Worm (Caenorhabditis elegans) whole organism, L4 larva: Measurements from ENCODE around the gene clh-5.

Source experiments
- F26F4.8 ChIP-seq: fragments of 200-800 bp; sonication (Bioruptor generic); conservative IDR thresholded peaks from 2 replicates; pipeline ENCODE4 v1.3.6; 2022; ENCODE audit warnings: missing genetic modification characterization, missing compliant biosample characterization
- F37D6.2 ChIP-seq: sonication (generic microtip); optimal IDR thresholded peaks from 2 replicates; lab custom pipeline; 2016; ENCODE audit warnings: mild to moderate bottlenecking, missing genetic modification characterization, missing compliant biosample characterization
- Y75B8A.6 ChIP-seq: fragments of 200-800 bp; sonication (Bioruptor generic); IDR thresholded peaks from 2 replicates; pipeline ENCODE4 v1.3.6; 2022; ENCODE audit warnings: missing genetic modification reagents, missing genetic modification characterization, missing compliant biosample characterization
- ZK337.2 ChIP-seq: fragments of 200-800 bp; sonication (Bioruptor generic); IDR thresholded peaks from 2 replicates; pipeline ENCODE4 v1.3.6; 2022; ENCODE audit warnings: missing genetic modification reagents, missing genetic modification characterization, missing compliant biosample characterization
- aha-1 ChIP-seq: fragments of 150-350 bp; peaks from one replicate; lab custom pipeline; 2014; ENCODE audit warnings: missing biosample characterization, missing genetic modification characterization
- ama-1 ChIP-seq: fragments of 150-350 bp; optimal IDR thresholded peaks from 2 replicates; lab custom pipeline; 2014; ENCODE audit warnings: inconsistent platforms, mixed read lengths
- attf-4 ChIP-seq: sonication (generic microtip); optimal IDR thresholded peaks from 3 replicates; lab custom pipeline; 2017; ENCODE audit warnings: missing biosample characterization, missing genetic modification characterization
- ceh-62 ChIP-seq: sonication (generic microtip); optimal IDR thresholded peaks from 2 replicates; lab custom pipeline; 2017; ENCODE audit warnings: missing biosample characterization, missing genetic modification characterization
- ceh-82 ChIP-seq: sonication (generic microtip); optimal IDR thresholded peaks from 2 replicates; lab custom pipeline; 2017; ENCODE audit warnings: missing biosample characterization, missing genetic modification characterization
- daf-16 ChIP-seq, 3 experiments: sonication (generic microtip); optimal IDR thresholded peaks; 2 replicates each; lab custom pipeline; 2016 to 2017; ENCODE audit warnings: missing genetic modification characterization in 3 of 3, missing genetic modification reagents in 3 of 3, mild to moderate bottlenecking in 2 of 3, missing compliant biosample characterization in 2 of 3, missing biosample characterization in 1 of 3, moderate library complexity in 1 of 3
- daf-19 ChIP-seq: fragments of 200-800 bp; sonication (Bioruptor generic); conservative IDR thresholded peaks from 2 replicates; pipeline ENCODE4 v1.3.6; 2022; ENCODE audit warnings: missing genetic modification characterization, missing compliant biosample characterization
- dmd-6 ChIP-seq: fragments of 200-800 bp; sonication (Bioruptor generic); IDR thresholded peaks from 2 replicates; pipeline ENCODE4 v1.3.6; 2022; ENCODE audit warnings: missing genetic modification reagents, missing genetic modification characterization, missing compliant biosample characterization
- dmd-9 ChIP-seq: fragments of 200-800 bp; sonication (Bioruptor generic); IDR thresholded peaks from 2 replicates; pipeline ENCODE4 v1.3.6; 2022; ENCODE audit warnings: missing genetic modification reagents, missing genetic modification characterization, missing compliant biosample characterization
- dve-1 ChIP-seq: sonication (generic microtip); optimal IDR thresholded peaks from 2 replicates; lab custom pipeline; 2017; ENCODE audit warnings: antibody characterized with exemption, mild to moderate bottlenecking, missing genetic modification characterization, missing compliant biosample characterization; ENCODE audit not compliant: insufficient read depth
- fkh-10 ChIP-seq: fragments of 150-350 bp; optimal IDR thresholded peaks from 2 replicates; lab custom pipeline; 2014; ENCODE audit warnings: missing biosample characterization, missing genetic modification reagents, missing genetic modification characterization
- hlh-11 ChIP-seq: fragments of 200-800 bp; sonication (Bioruptor generic); optimal IDR thresholded peaks from 2 replicates; lab custom pipeline; 2018; ENCODE audit warnings: mild to moderate bottlenecking, missing genetic modification characterization, missing compliant biosample characterization
- hmg-1.1 ChIP-seq: fragments of 200-800 bp; sonication (Bioruptor generic); IDR thresholded peaks from 2 replicates; pipeline ENCODE4 v1.3.6; 2022; ENCODE audit warnings: missing genetic modification reagents, missing genetic modification characterization, missing compliant biosample characterization
- jun-1 ChIP-seq: fragments of 150-350 bp; optimal IDR thresholded peaks from 2 replicates; lab custom pipeline; 2014; ENCODE audit warnings: missing biosample characterization, missing genetic modification reagents, missing genetic modification characterization
- lin-13 ChIP-seq: fragments of 150-350 bp; optimal IDR thresholded peaks from 2 replicates; lab custom pipeline; 2014; ENCODE audit warnings: missing biosample characterization, missing genetic modification reagents, missing genetic modification characterization
- lin-15B ChIP-seq: fragments of 150-350 bp; sonication (generic microtip); optimal IDR thresholded peaks from 3 replicates; lab custom pipeline; 2014; ENCODE audit warnings: missing biosample characterization, missing genetic modification characterization
- lin-38 ChIP-seq: fragments of 200-800 bp; sonication (Bioruptor generic); IDR thresholded peaks from 2 replicates; pipeline ENCODE4 v1.3.6; 2022; ENCODE audit warnings: missing genetic modification reagents, missing genetic modification characterization, missing compliant biosample characterization
- lir-3 ChIP-seq: sonication (generic microtip); optimal IDR thresholded peaks from 2 replicates; lab custom pipeline; 2016; ENCODE audit warnings: mild to moderate bottlenecking, missing genetic modification characterization, missing compliant biosample characterization
- lsy-2 ChIP-seq, 2 experiments: fragments of 150-350 bp in 1 of 2; sonication (generic microtip) in 1 of 2; optimal IDR thresholded peaks; 2 replicates each; lab custom pipeline; 2014 to 2017; ENCODE audit warnings: missing biosample characterization in 2 of 2, missing genetic modification characterization in 2 of 2
- madf-5 ChIP-seq, 2 experiments: fragments of 200-800 bp; sonication (Bioruptor generic); IDR thresholded peaks; 2 replicates each; pipeline ENCODE4 v1.3.6; 2022; ENCODE audit warnings: missing compliant biosample characterization in 2 of 2, missing genetic modification characterization in 2 of 2
- mdl-1 ChIP-seq, 2 experiments: fragments of 150-350 bp in 1 of 2; sonication (generic microtip) in 1 of 2; optimal IDR thresholded peaks; 2 replicates each; lab custom pipeline; 2014 to 2017; ENCODE audit warnings: missing biosample characterization in 2 of 2, missing genetic modification characterization in 2 of 2
- mdt-29 ChIP-seq: fragments of 200-800 bp; sonication (Bioruptor generic); IDR thresholded peaks from 2 replicates; pipeline ENCODE4 v1.3.6; 2022; ENCODE audit warnings: missing genetic modification reagents, missing genetic modification characterization, missing compliant biosample characterization
- mep-1 ChIP-seq: fragments of 150-350 bp; sonication (generic microtip); optimal IDR thresholded peaks from 3 replicates; lab custom pipeline; 2014; ENCODE audit warnings: missing biosample characterization, missing genetic modification characterization
- mxl-3 ChIP-seq: fragments of 200-800 bp; sonication (Bioruptor generic); optimal IDR thresholded peaks from 2 replicates; lab custom pipeline; 2018; ENCODE audit warnings: mild to moderate bottlenecking, missing genetic modification characterization, missing compliant biosample characterization
- nhr-10 ChIP-seq: fragments of 150-350 bp; optimal IDR thresholded peaks from 2 replicates; lab custom pipeline; 2014; ENCODE audit warnings: missing biosample characterization, missing genetic modification characterization
- nhr-102 ChIP-seq: sonication (generic microtip); optimal IDR thresholded peaks from 2 replicates; lab custom pipeline; 2016; ENCODE audit warnings: mild to moderate bottlenecking, missing genetic modification characterization, moderate library complexity, missing compliant biosample characterization
- nhr-11 ChIP-seq: fragments of 150-350 bp; optimal IDR thresholded peaks from 2 replicates; lab custom pipeline; 2014; ENCODE audit warnings: missing biosample characterization, missing genetic modification characterization
- nhr-28 ChIP-seq: fragments of 150-350 bp; optimal IDR thresholded peaks from 2 replicates; lab custom pipeline; 2014; ENCODE audit warnings: missing biosample characterization, missing genetic modification characterization
- nhr-6 ChIP-seq: fragments of 150-350 bp; optimal IDR thresholded peaks from 2 replicates; lab custom pipeline; 2014; ENCODE audit warnings: missing biosample characterization, missing genetic modification characterization
- nhr-76 ChIP-seq: fragments of 150-350 bp; optimal IDR thresholded peaks from 2 replicates; lab custom pipeline; 2014; ENCODE audit warnings: missing biosample characterization, missing genetic modification characterization
- nhr-77 ChIP-seq: fragments of 150-350 bp; optimal IDR thresholded peaks from 2 replicates; lab custom pipeline; 2014; ENCODE audit warnings: missing biosample characterization, missing genetic modification characterization
- php-3 ChIP-seq: fragments of 200-800 bp; sonication (Bioruptor generic); IDR thresholded peaks from 2 replicates; pipeline ENCODE4 v1.3.6; 2022; ENCODE audit warnings: missing genetic modification reagents, missing genetic modification characterization, missing compliant biosample characterization
- pqm-1 ChIP-seq: sonication (generic microtip); optimal IDR thresholded peaks from 2 replicates; lab custom pipeline; 2017; ENCODE audit warnings: missing biosample characterization, missing genetic modification characterization
- spr-1 ChIP-seq: sonication (generic microtip); optimal IDR thresholded peaks from 2 replicates; lab custom pipeline; 2016; ENCODE audit warnings: mild to moderate bottlenecking, missing genetic modification characterization, missing compliant biosample characterization
- unc-130 ChIP-seq: sonication (generic microtip); optimal IDR thresholded peaks from 2 replicates; lab custom pipeline; 2016; ENCODE audit warnings: missing genetic modification reagents, missing genetic modification characterization, missing compliant biosample characterization
- unc-62 ChIP-seq, 3 experiments: fragments of 150-350 bp in 1 of 3; sonication (generic microtip); optimal IDR thresholded peaks in 2 of 3; peaks in 1 of 3; 1 replicate in 1 of 3; 2 replicates in 2 of 3; lab custom pipeline; 2014 to 2017; ENCODE audit warnings: missing biosample characterization in 3 of 3, missing genetic modification characterization in 3 of 3, missing genetic modification reagents in 3 of 3, missing genotype in 1 of 3
- vab-7 ChIP-seq: fragments of 200-800 bp; sonication (Bioruptor generic); IDR thresholded peaks from 2 replicates; pipeline ENCODE4 v1.3.6; 2022; ENCODE audit warnings: missing genetic modification reagents, missing genetic modification characterization, missing compliant biosample characterization
- zag-1 ChIP-seq: fragments of 150-350 bp; optimal IDR thresholded peaks from 2 replicates; lab custom pipeline; 2014; ENCODE audit warnings: missing biosample characterization, missing genetic modification characterization
- zfp-2 ChIP-seq: sonication (generic microtip); optimal IDR thresholded peaks from 2 replicates; lab custom pipeline; 2016; ENCODE audit warnings: mild to moderate bottlenecking, missing genetic modification characterization, missing compliant biosample characterization

clh-5 gene

ce11 chrII:9117789-9118242, 19.4 kb upstream of the clh-5 start (continued):
- TF ChIP-seq unc-130 (GFP tag; lab: Kevin White, UChicago) (no peak), lin-13 (no peak), php-3 (no peak), Y75B8A.6 (GFP tag; lab: Robert Waterston, UW) (no peak), F37D6.2 (tag; lab: Kevin White, UChicago) (peak; percentile 7), zfp-2 (tag; lab: Kevin White, UChicago) (no peak), attf-4 (tag; lab: Kevin White, UChicago) (no peak), nhr-28 (tag; lab: Kevin White, UChicago) (peak; percentile 75), hmg-1.1 (no peak), zag-1 (tag; lab: Kevin White, UChicago) (no peak)
- TF ChIP-seq, all 104 proteins: peak for 18

- TF ChIP-seq pqm-1 (tag; lab: Kevin White, UChicago) (peak; percentile 77), nhr-102 (tag; lab: Kevin White, UChicago) (no peak), F37D6.2 (tag; lab: Kevin White, UChicago) (no peak), Y75B8A.6 (GFP tag; lab: Robert Waterston, UW) (no peak), mxl-3 (GFP tag; lab: Kevin White, UChicago) (peak; percentile 27), jun-1 (tag; lab: Kevin White, UChicago) (no peak), unc-62 (GFP tag; optimal IDR thresholded peaks at IDR 0.05 in 1 of 2; lab: Kevin White, UChicago) (peak in 1 of 2 experiments; percentile 43), unc-62 (tag; optimal IDR thresholded peaks at IDR 0.05; lab: Kevin White, UChicago) (no peak), hlh-11 (peak; percentile 40), nhr-6 (tag; lab: Kevin White, UChicago) (peak; percentile 66), zfp-2 (tag; lab: Kevin White, UChicago) (no peak), daf-16 (GFP tag; optimal IDR thresholded peaks at IDR 0.05; lab: Kevin White, UChicago) (no peak), daf-16 (tag; optimal IDR thresholded peaks at IDR 0.05; lab: Kevin White, UChicago) (peak; percentile 41), ZK337.2 (GFP tag; lab: Robert Waterston, UW) (no peak), nhr-77 (tag; lab: Kevin White, UChicago) (peak; percentile 22), php-3 (0 out of 2 replicates have a peak, but pooled peaks have one; percentile 35), lsy-2 (tag; optimal IDR thresholded peaks at IDR 0.05; lab: Kevin White, UChicago) (peak in 1 of 2 experiments; percentile 10), dve-1 (tag; lab: Kevin White, UChicago) (peak; percentile 46), mdl-1 (tag; optimal IDR thresholded peaks at IDR 0.05; lab: Kevin White, UChicago) (peak in 1 of 2 experiments; percentile 14), mdt-29 (no peak), nhr-28 (tag; lab: Kevin White, UChicago) (peak; percentile 74), mep-1 (tag; lab: Kevin White, UChicago) (peak; percentile 9), dmd-6 (GFP tag; lab: Robert Waterston, UW) (peak; percentile 59), daf-19 (GFP tag; lab: Robert Waterston, UW) (no peak)
Observed at ce11 chrII:9116404-9116803, 18.0 kb upstream of the clh-5 start.

- TF ChIP-seq dve-1 (tag; lab: Kevin White, UChicago) = no peak
- TF ChIP-seq lsy-2 (tag; optimal IDR thresholded peaks at IDR 0.05; lab: Kevin White, UChicago) = peak in 1 of 2 experiments; percentile 46
- TF ChIP-seq nhr-11 = peak; percentile 54
Observed at ce11 chrII:9115644-9116043, 17.2 kb upstream of the clh-5 start.

- TF ChIP-seq aha-1 = peak; percentile 68
- no peak for TF ChIP-seq ceh-62
- peak in 1 of 2 experiments; percentile 86 for TF ChIP-seq unc-62 (GFP tag; optimal IDR thresholded peaks at IDR 0.05 in 1 of 2; lab: Kevin White, UChicago)
- no peak for TF ChIP-seq unc-62 (tag; optimal IDR thresholded peaks at IDR 0.05; lab: Kevin White, UChicago)
Observed at ce11 chrII:9114972-9115371, 16.6 kb upstream of the clh-5 start.

- no peak for TF ChIP-seq lin-15B (tag; lab: Kevin White, UChicago)
- TF ChIP-seq fkh-10 (GFP tag; lab: Kevin White, UChicago) = no peak
- TF ChIP-seq F26F4.8 (GFP tag; lab: Robert Waterston, UW) = no peak
- TF ChIP-seq vab-7 (GFP tag; lab: Robert Waterston, UW) = 0 out of 2 replicates have a peak, but pooled peaks have one; percentile 13
- TF ChIP-seq lir-3 (tag; lab: Kevin White, UChicago) = no peak
- peak; percentile 95 for TF ChIP-seq nhr-28 (tag; lab: Kevin White, UChicago)
- TF ChIP-seq nhr-76 = no peak
- no peak for TF ChIP-seq dmd-9
- peak; percentile 59 for TF ChIP-seq spr-1 (tag; lab: Kevin White, UChicago)
- TF ChIP-seq ama-1 (lab: Kevin White, UChicago) = no peak
- peak; percentile 85 for TF ChIP-seq dmd-6 (GFP tag; lab: Robert Waterston, UW)
- TF ChIP-seq madf-5 (GFP tag; IDR thresholded peaks at IDR 0.05; lab: Robert Waterston, UW) = no peak
- peak; percentile 35; the same call in 1 of the 2 replicates for TF ChIP-seq lin-38 (GFP tag; lab: Robert Waterston, UW)
- no peak for TF ChIP-seq nhr-10 (tag; lab: Kevin White, UChicago)
- no peak for TF ChIP-seq nhr-6 (tag; lab: Kevin White, UChicago)
- TF ChIP-seq ceh-82 = no peak
Observed at ce11 chrII:9113759-9114158, 15.4 kb upstream of the clh-5 start.
